Worm (Caenorhabditis elegans) whole organism, L4 larva: ENCODE measurements around the gene tsen-34.

Experiments
- aha-1 ChIP-seq: fragments of 150-350 bp; peaks from one replicate; lab custom pipeline; 2014; ENCODE audit warnings: missing biosample characterization, missing genetic modification characterization
- ceh-82 ChIP-seq: sonication (generic microtip); optimal IDR thresholded peaks from 2 replicates; lab custom pipeline; 2017; ENCODE audit warnings: missing biosample characterization, missing genetic modification characterization
- cey-2 ChIP-seq: sonication (generic microtip); optimal IDR thresholded peaks from 3 replicates; lab custom pipeline; 2017; ENCODE audit warnings: missing genetic modification characterization, mild to moderate bottlenecking, missing compliant biosample characterization, antibody characterized with exemption, borderline replicate concordance; ENCODE audit not compliant: insufficient read depth
- ctbp-1 ChIP-seq: fragments of 200-800 bp; sonication (Bioruptor generic); IDR thresholded peaks from 2 replicates; pipeline ENCODE4 v1.3.6; 2022; ENCODE audit warnings: missing genetic modification reagents, missing genetic modification characterization, missing compliant biosample characterization
- gei-8 ChIP-seq: fragments of 200-800 bp; sonication (Bioruptor generic); optimal IDR thresholded peaks from 2 replicates; lab custom pipeline; 2018; ENCODE audit warnings: mild to moderate bottlenecking, missing genetic modification characterization, missing compliant biosample characterization
- hif-1 ChIP-seq, 2 experiments: sonication (generic microtip); optimal IDR thresholded peaks; 2 replicates each; lab custom pipeline; 2016 to 2017; ENCODE audit warnings: missing compliant biosample characterization in 2 of 2, missing genetic modification characterization in 2 of 2, missing genetic modification reagents in 2 of 2, missing genotype in 2 of 2, mild to moderate bottlenecking in 1 of 2
- hmg-1.1 ChIP-seq: fragments of 200-800 bp; sonication (Bioruptor generic); IDR thresholded peaks from 2 replicates; pipeline ENCODE4 v1.3.6; 2022; ENCODE audit warnings: missing genetic modification reagents, missing genetic modification characterization, missing compliant biosample characterization
- lin-29 ChIP-seq: fragments of 200-800 bp; sonication (Bioruptor generic); IDR thresholded peaks from 2 replicates; pipeline ENCODE4 v1.3.6; 2022; ENCODE audit warnings: missing genetic modification reagents, missing genetic modification characterization, missing compliant biosample characterization
- lin-38 ChIP-seq: fragments of 200-800 bp; sonication (Bioruptor generic); IDR thresholded peaks from 2 replicates; pipeline ENCODE4 v1.3.6; 2022; ENCODE audit warnings: missing genetic modification reagents, missing genetic modification characterization, missing compliant biosample characterization
- lin-39 ChIP-seq: fragments of 150-350 bp; optimal IDR thresholded peaks from 2 replicates; lab custom pipeline; 2014; ENCODE audit warnings: missing biosample characterization, missing genetic modification reagents, missing genetic modification characterization
- nhr-102 ChIP-seq: sonication (generic microtip); optimal IDR thresholded peaks from 2 replicates; lab custom pipeline; 2016; ENCODE audit warnings: mild to moderate bottlenecking, missing genetic modification characterization, moderate library complexity, missing compliant biosample characterization
- nhr-11 ChIP-seq: fragments of 150-350 bp; optimal IDR thresholded peaks from 2 replicates; lab custom pipeline; 2014; ENCODE audit warnings: missing biosample characterization, missing genetic modification characterization
- nhr-25 ChIP-seq: sonication (generic microtip); optimal IDR thresholded peaks from 2 replicates; lab custom pipeline; 2017; ENCODE audit warnings: missing genetic modification characterization, mild to moderate bottlenecking, missing compliant biosample characterization, antibody characterized with exemption, moderate library complexity, borderline replicate concordance; ENCODE audit not compliant: insufficient read depth
- nhr-28 ChIP-seq: fragments of 150-350 bp; optimal IDR thresholded peaks from 2 replicates; lab custom pipeline; 2014; ENCODE audit warnings: missing biosample characterization, missing genetic modification characterization
- nhr-76 ChIP-seq: fragments of 150-350 bp; optimal IDR thresholded peaks from 2 replicates; lab custom pipeline; 2014; ENCODE audit warnings: missing biosample characterization, missing genetic modification characterization
- nhr-77 ChIP-seq: fragments of 150-350 bp; optimal IDR thresholded peaks from 2 replicates; lab custom pipeline; 2014; ENCODE audit warnings: missing biosample characterization, missing genetic modification characterization
- pqm-1 ChIP-seq: sonication (generic microtip); optimal IDR thresholded peaks from 2 replicates; lab custom pipeline; 2017; ENCODE audit warnings: missing biosample characterization, missing genetic modification characterization
- rbr-2 ChIP-seq: sonication (generic microtip); optimal IDR thresholded peaks from 2 replicates; lab custom pipeline; 2016; ENCODE audit warnings: missing genotype, missing genetic modification characterization, missing compliant biosample characterization
- sdz-12 ChIP-seq: fragments of 200-800 bp; sonication (Bioruptor generic); optimal IDR thresholded peaks from 2 replicates; lab custom pipeline; 2018; ENCODE audit warnings: mild to moderate bottlenecking, missing genetic modification characterization, missing compliant biosample characterization
- set-16 ChIP-seq: fragments of 200-800 bp; sonication (Bioruptor generic); IDR thresholded peaks from 2 replicates; pipeline ENCODE4 v1.3.6; 2022; ENCODE audit warnings: missing genetic modification reagents, missing genetic modification characterization, missing compliant biosample characterization
- ztf-11 ChIP-seq: fragments of 150-350 bp; optimal IDR thresholded peaks from 2 replicates; lab custom pipeline; 2014; ENCODE audit warnings: missing biosample characterization, missing genetic modification characterization

The tsen-34 gene

ce11 chrIV:4219983-4220382, 41.7 kb downstream of the tsen-34 start, which contains the start of gene F30B5.11:
TSS of gene F30B5.11 (minus strand) at chrIV:4220083.
- TF ChIP-seq gei-8 = no peak
- no peak for TF ChIP-seq nhr-77 (tag; lab: Kevin White, UChicago)
- no peak for TF ChIP-seq ztf-11 (tag; lab: Kevin White, UChicago)
- no peak for TF ChIP-seq sdz-12 (GFP tag; lab: Kevin White, UChicago)
- TF ChIP-seq nhr-25 (tag; lab: Kevin White, UChicago) = no peak
- no peak for TF ChIP-seq rbr-2 (tag; lab: Kevin White, UChicago)
- no peak for TF ChIP-seq cey-2
- TF ChIP-seq set-16 (GFP tag; lab: Robert Waterston, UW) = no peak
- no peak for TF ChIP-seq nhr-102 (tag; lab: Kevin White, UChicago)
- TF ChIP-seq nhr-28 (tag; lab: Kevin White, UChicago) = no peak
- TF ChIP-seq nhr-11 = no peak
- TF ChIP-seq nhr-76 = no peak
- TF ChIP-seq pqm-1 (tag; lab: Kevin White, UChicago) = no peak
- no peak for TF ChIP-seq ceh-82 (tag; lab: Kevin White, UChicago)
- TF ChIP-seq lin-29 = no peak
- TF ChIP-seq ctbp-1 (GFP tag; lab: Robert Waterston, UW) = no peak
- TF ChIP-seq lin-39 = no peak
- no peak for TF ChIP-seq lin-38 (GFP tag; lab: Robert Waterston, UW)
- TF ChIP-seq hmg-1.1 (GFP tag; lab: Robert Waterston, UW) = no peak

ce11 chrIV:4225851-4226250, 47.6 kb downstream of the tsen-34 start, which contains the start of gene srbc-71:
TSS of gene srbc-71 (minus strand) at chrIV:4225951.
- TF ChIP-seq hif-1 (tag; optimal IDR thresholded peaks at IDR 0.05; lab: Kevin White, UChicago) (no peak), aha-1 (tag; lab: Kevin White, UChicago) (peak; percentile 18)
- TF ChIP-seq, all 104 proteins: peak for 1

ce11 chrIV:4227917-4228316, 49.7 kb downstream of the tsen-34 start, which contains the start of gene srbc-70:
TSS of gene srbc-70 (minus strand) at chrIV:4228017.
- TF ChIP-seq lin-38 (GFP tag; lab: Robert Waterston, UW) = no peak
